Worm (Caenorhabditis elegans): ENCODE results near the gene ilys-2.

ilys-2 gene

DNA sequence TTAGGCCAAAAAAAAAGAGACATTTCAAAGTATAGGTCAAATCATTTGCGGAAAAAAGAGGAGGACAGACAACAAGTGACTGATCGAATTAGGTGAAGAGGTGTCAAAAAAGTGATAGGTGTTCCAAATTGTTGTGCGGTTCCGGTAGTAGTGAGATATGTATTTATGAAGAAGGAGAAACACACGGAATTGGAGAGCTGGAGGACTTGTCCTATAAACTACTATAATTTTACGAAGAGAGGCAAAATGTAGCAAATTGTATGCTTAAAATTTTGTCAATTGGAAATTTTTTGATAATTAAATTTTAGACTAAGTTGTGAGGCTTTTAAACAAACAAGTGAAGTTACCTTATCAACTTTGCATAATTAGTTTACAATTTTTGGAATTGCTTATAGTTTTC is 15.8 kb upstream of the ilys-2 start:
- TF ChIP-seq Y116A8C.19 (tag; optimal IDR thresholded peaks at IDR 0.05; ENCODE audit: borderline replicate concordance) = no peak
- no peak for TF ChIP-seq efl-1 (optimal IDR thresholded peaks at IDR 0.05)
- peak in 1 of 2 experiments; percentile 33 for TF ChIP-seq efl-1 (GFP tag; optimal IDR thresholded peaks at IDR 0.05 in 1 of 2)

ce11 chrIV:2455128-2455527 is 12.3 kb upstream of the ilys-2 start:
- no peak for TF ChIP-seq lin-15B (tag; optimal IDR thresholded peaks at IDR 0.05)
- no peak for TF ChIP-seq isw-1 (GFP tag; IDR thresholded peaks at IDR 0.05)
- no peak for TF ChIP-seq nhr-71 (tag; optimal IDR thresholded peaks at IDR 0.05)
- no peak for TF ChIP-seq pqm-1 (tag; optimal IDR thresholded peaks at IDR 0.05)
- no peak for TF ChIP-seq snpc-4 (tag; optimal IDR thresholded peaks at IDR 0.05)
- TF ChIP-seq Y116A8C.19 (tag; optimal IDR thresholded peaks at IDR 0.05; ENCODE audit: borderline replicate concordance) = no peak
- TF ChIP-seq efl-3 (GFP tag; optimal IDR thresholded peaks at IDR 0.05) = no peak

DNA sequence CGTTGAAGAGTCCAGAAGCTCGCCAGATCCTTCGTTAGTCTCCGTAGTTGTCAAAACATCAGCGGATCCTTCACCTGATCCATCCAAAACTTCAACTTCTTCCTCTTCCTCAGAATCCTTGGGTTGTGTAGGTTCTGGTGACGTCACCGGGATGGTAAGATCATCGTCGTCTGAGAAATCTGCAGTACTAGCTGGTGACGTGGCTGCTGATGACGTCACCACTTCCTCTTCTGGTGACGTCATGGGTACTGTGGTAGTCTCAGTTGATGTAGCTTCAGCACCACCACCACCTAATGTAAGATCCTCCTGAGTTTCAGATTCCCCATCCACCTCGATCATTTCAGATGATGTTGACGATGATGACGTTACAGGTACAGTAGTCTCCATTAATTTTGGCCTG is 6.1 kb upstream of the ilys-2 start:
- TF ChIP-seq unc-98 (GFP tag; IDR thresholded peaks at IDR 0.05) (no peak), ceh-8 (GFP tag; optimal IDR thresholded peaks at IDR 0.05) (no peak), ama-1 (optimal IDR thresholded peaks at IDR 0.05) (no peak), nhr-84 (tag; optimal IDR thresholded peaks at IDR 0.05) (no peak), skn-1 (tag; optimal IDR thresholded peaks at IDR 0.05) (no peak), lin-14 (GFP tag; optimal IDR thresholded peaks at IDR 0.05) (no peak), nhr-90 (tag; optimal IDR thresholded peaks at IDR 0.05; ENCODE audit: poor library complexity) (no peak), mep-1 (tag; optimal IDR thresholded peaks at IDR 0.05) (no peak), hlh-4 (tag; optimal IDR thresholded peaks at IDR 0.05) (no peak), rnt-1 (tag; optimal IDR thresholded peaks at IDR 0.05) (no peak), jun-1 (tag; optimal IDR thresholded peaks at IDR 0.05) (no peak), lir-3 (tag; optimal IDR thresholded peaks at IDR 0.05; ENCODE audit: poor library complexity) (no peak), unc-62 (GFP tag; optimal IDR thresholded peaks at IDR 0.05) (no peak), pqm-1 (tag; optimal IDR thresholded peaks at IDR 0.05) (no peak), aly-2 (tag; optimal IDR thresholded peaks at IDR 0.05) (no peak), nhr-85 (tag) (no peak), zag-1 (tag; optimal IDR thresholded peaks at IDR 0.05) (no peak), tbx-2 (tag; optimal IDR thresholded peaks at IDR 0.05) (no peak), snu-23 (GFP tag; optimal IDR thresholded peaks at IDR 0.05) (no peak)

ce11 chrIV:2463311-2463710 is 4.2 kb upstream of the ilys-2 start, which contains the start of gene cdh-10:
Gene cdh-10, minus strand, starts transcription at chrIV:2463369.
- TF ChIP-seq blmp-1 (tag; optimal IDR thresholded peaks at IDR 0.05) = peak; percentile 66
- TF ChIP-seq nhr-76 (tag; optimal IDR thresholded peaks at IDR 0.05) = no peak
- peak; percentile 60 for TF ChIP-seq nhr-85 (tag)
- TF ChIP-seq nhr-11 (tag; optimal IDR thresholded peaks at IDR 0.05) = no peak

ce11 chrIV:2464156-2464555 is 3.3 kb upstream of the ilys-2 start, which contains the start of gene ilys-3:
Gene ilys-3, plus strand, starts transcription at chrIV:2464456.
- TF ChIP-seq nhr-77 (tag; optimal IDR thresholded peaks at IDR 0.05) (no peak), lin-39 (tag; optimal IDR thresholded peaks at IDR 0.05) (no peak), elt-2 (tag; optimal IDR thresholded peaks at IDR 0.05) (no peak), ama-1 (optimal IDR thresholded peaks at IDR 0.05) (no peak), swsn-7 (tag; optimal IDR thresholded peaks at IDR 0.05) (no peak)

DNA sequence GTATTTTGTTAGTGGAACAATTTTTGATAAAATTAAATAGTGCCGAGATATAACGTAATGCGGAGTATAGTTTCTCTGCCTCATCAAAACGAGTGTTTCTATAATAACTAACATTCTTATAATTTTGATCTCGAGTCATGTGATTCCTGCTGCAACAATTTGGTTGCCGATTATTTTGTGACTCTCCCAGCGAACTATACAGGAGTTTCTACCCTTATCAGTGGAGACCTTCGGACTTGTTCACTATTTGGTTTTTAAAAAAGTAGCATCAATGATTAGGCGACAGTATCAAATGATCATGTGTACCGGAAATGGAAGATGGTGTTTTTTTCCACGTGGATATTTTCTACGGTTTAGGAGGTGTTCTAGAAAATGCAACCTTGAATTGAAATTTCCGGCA is 1.2 kb upstream of the ilys-2 start:
- TF ChIP-seq nhr-84 (tag; optimal IDR thresholded peaks at IDR 0.05) = no peak
- TF ChIP-seq aly-2 (tag; optimal IDR thresholded peaks at IDR 0.05) = no peak
- TF ChIP-seq dsc-1 (tag; optimal IDR thresholded peaks at IDR 0.05) = no peak
- no peak for TF ChIP-seq C16A3.4 (tag; optimal IDR thresholded peaks at IDR 0.05)
- no peak for TF ChIP-seq ztf-4 (tag; optimal IDR thresholded peaks at IDR 0.05)
- no peak for TF ChIP-seq irx-1 (tag; optimal IDR thresholded peaks at IDR 0.05)
- TF ChIP-seq pqm-1 (tag; optimal IDR thresholded peaks at IDR 0.05) = no peak
- TF ChIP-seq efl-1 (optimal IDR thresholded peaks at IDR 0.05) = no peak
- peak in 1 of 2 experiments; percentile 63 for TF ChIP-seq efl-1 (GFP tag; optimal IDR thresholded peaks at IDR 0.05 in 1 of 2)
- no peak for TF ChIP-seq fkh-10 (GFP tag; optimal IDR thresholded peaks at IDR 0.05)
- TF ChIP-seq swsn-7 (tag; optimal IDR thresholded peaks at IDR 0.05) = no peak
- TF ChIP-seq tbx-2 (tag; optimal IDR thresholded peaks at IDR 0.05) = no peak
- no peak for TF ChIP-seq lsy-2 (tag; optimal IDR thresholded peaks at IDR 0.05)
- peak; percentile 36 for TF ChIP-seq elt-2 (tag; optimal IDR thresholded peaks at IDR 0.05)
- TF ChIP-seq sox-4 (tag; optimal IDR thresholded peaks at IDR 0.05) = no peak
- no peak for TF ChIP-seq fos-1 (tag; optimal IDR thresholded peaks at IDR 0.05)
- TF ChIP-seq nhr-11 (tag; optimal IDR thresholded peaks at IDR 0.05) = no peak
- TF ChIP-seq unc-98 (GFP tag; IDR thresholded peaks at IDR 0.05) = no peak
- peak; percentile 48 for TF ChIP-seq nhr-20 (tag; optimal IDR thresholded peaks at IDR 0.05)
- no peak for TF ChIP-seq zag-1 (tag; optimal IDR thresholded peaks at IDR 0.05)
- TF ChIP-seq nhr-71 (tag; optimal IDR thresholded peaks at IDR 0.05) = no peak
- TF ChIP-seq sptf-1 (tag; optimal IDR thresholded peaks at IDR 0.05) = no peak

All from whole organism, L1 larva.